Fruit fly (Drosophila melanogaster): ENCODE results near the gene CG18787.
A peak's percentile ranks its signal among the peaks of the same experiment; 100 is the strongest.

CG18787 gene

dm6 chr2L:12048723-12049122, 49.6 kb upstream of the CG18787 start, which contains the start of gene Plzf (continued):
- TF ChIP-seq hbn (GFP tag; IDR thresholded peaks at IDR 0.05; ENCODE audit: partially characterized antibody) (no peak), MTF-1 (GFP tag; optimal IDR thresholded peaks at IDR 0.05; ENCODE audit: borderline replicate concordance) (no peak), CG43689 (GFP tag; IDR thresholded peaks at IDR 0.05) (no peak), psq (GFP tag; optimal IDR thresholded peaks at IDR 0.05) (no peak), Blimp-1 (GFP tag; optimal IDR thresholded peaks at IDR 0.05) (no peak), shn (GFP tag; optimal IDR thresholded peaks at IDR 0.05) (no peak), gsb (GFP tag; IDR thresholded peaks at IDR 0.05) (no peak), CG1792 (GFP tag; optimal IDR thresholded peaks at IDR 0.05) (no peak), CG10267 (tag; optimal IDR thresholded peaks at IDR 0.05) (peak; percentile 18), knrl (GFP tag; IDR thresholded peaks at IDR 0.05; ENCODE audit: partially characterized antibody) (no peak), slou (GFP tag; optimal IDR thresholded peaks at IDR 0.05) (no peak), CG10147 (GFP tag; optimal IDR thresholded peaks at IDR 0.05) (no peak), Ets65A (GFP tag) (no peak), Bgb (GFP tag; IDR thresholded peaks at IDR 0.05; ENCODE audit: partially characterized antibody) (0 out of 2 replicates have a peak, but pooled peaks have one; percentile 15), pzg (GFP tag; optimal IDR thresholded peaks at IDR 0.05) (peak; percentile 43), Neu2 (GFP tag; optimal IDR thresholded peaks at IDR 0.05; ENCODE audit: borderline replicate concordance) (no peak), HLHmδ (GFP tag; optimal IDR thresholded peaks at IDR 0.05) (no peak), HLH54F (GFP tag; optimal IDR thresholded peaks at IDR 0.05) (no peak), dysf (GFP tag; IDR thresholded peaks at IDR 0.05) (no peak), hkb (optimal IDR thresholded peaks at IDR 0.05) (no peak), hkb (GFP tag; IDR thresholded peaks at IDR 0.05) (no peak), Spps (tag; optimal IDR thresholded peaks at IDR 0.05) (no peak), CG14441 (GFP tag; IDR thresholded peaks at IDR 0.05) (no peak), Dek (tag; optimal IDR thresholded peaks at IDR 0.05) (no peak), CoRest (tag; optimal IDR thresholded peaks at IDR 0.05) (no peak), CG12071 (GFP tag; optimal IDR thresholded peaks at IDR 0.05) (no peak), gce (GFP tag; IDR thresholded peaks at IDR 0.05) (no peak), vfl (GFP tag; optimal IDR thresholded peaks at IDR 0.05) (no peak), Opbp (GFP tag; IDR thresholded peaks at IDR 0.05; ENCODE audit: partially characterized antibody) (no peak), cad (GFP tag; optimal IDR thresholded peaks at IDR 0.05) (no peak), jing (GFP tag; optimal IDR thresholded peaks at IDR 0.05) (no peak), Nf-YA (GFP tag; IDR thresholded peaks at IDR 0.05) (no peak), Drgx (GFP tag; IDR thresholded peaks at IDR 0.05) (no peak), ap (GFP tag; IDR thresholded peaks at IDR 0.05) (no peak), CG10209 (GFP tag; optimal IDR thresholded peaks at IDR 0.05) (no peak), CG10321 (GFP tag; IDR thresholded peaks at IDR 0.05) (no peak), cwo (GFP tag; optimal IDR thresholded peaks at IDR 0.05) (no peak), stwl (tag; optimal IDR thresholded peaks at IDR 0.05) (peak; percentile 35), CG17359 (tag; optimal IDR thresholded peaks at IDR 0.05) (no peak), Usf (GFP tag; optimal IDR thresholded peaks at IDR 0.05) (no peak), CG16813 (GFP tag; IDR thresholded peaks at IDR 0.05; ENCODE audit: partially characterized antibody) (no peak), Ets97D (GFP tag; optimal IDR thresholded peaks at IDR 0.05) (no peak), CkIIα-i1 (GFP tag; IDR thresholded peaks at IDR 0.05) (no peak), Six4 (GFP tag; optimal IDR thresholded peaks at IDR 0.05) (no peak), CG33213 (GFP tag; optimal IDR thresholded peaks at IDR 0.05) (no peak), Awh (GFP tag; IDR thresholded peaks at IDR 0.05) (no peak), MBD-R2 (GFP tag; IDR thresholded peaks at IDR 0.05) (peak; percentile 66; the same call in 1 of the 2 replicates), wek (GFP tag; optimal IDR thresholded peaks at IDR 0.05) (no peak), CG11398 (GFP tag; optimal IDR thresholded peaks at IDR 0.05) (no peak), CG1832 (GFP tag; optimal IDR thresholded peaks at IDR 0.05) (no peak), CG15269 (tag; optimal IDR thresholded peaks at IDR 0.05) (no peak), Ravus (GFP tag; IDR thresholded peaks at IDR 0.05) (no peak)

Data from whole organism, embryonic.